Fruit fly (Drosophila melanogaster): Measurements from ENCODE around the gene CG1674.

CG1674 gene

DNA sequence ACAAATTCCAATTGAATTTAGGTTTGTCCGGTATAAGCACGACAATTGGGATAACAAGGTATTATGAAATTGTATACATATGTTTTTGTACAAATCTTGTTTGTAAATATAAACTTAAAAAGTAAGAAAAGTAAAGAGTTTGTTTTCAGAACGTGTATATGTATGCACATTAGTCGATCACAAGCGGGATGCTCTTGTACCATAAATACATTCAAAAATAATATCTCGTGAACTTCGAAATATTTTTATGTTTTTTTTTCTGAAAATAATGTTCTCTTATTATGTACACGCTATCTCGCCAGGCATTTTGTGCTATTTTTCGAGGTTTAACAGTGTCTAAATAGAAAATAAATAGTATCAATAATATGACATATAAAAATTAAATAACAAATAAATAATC is 24.2 kb downstream of the CG1674 start, which contains the start of gene RhoGAP102A:
Gene RhoGAP102A (plus strand): TSS at position 301 of the 400 bp plus-strand sequence.
- no peak for TF ChIP-seq CTCF (optimal IDR thresholded peaks at IDR 0.05)
- no peak for TF ChIP-seq CG8478 (optimal IDR thresholded peaks at IDR 0.05)

dm6 chr4:261484-262070 is 31.0 kb downstream of the CG1674 start:
- TF ChIP-seq CG8478 (optimal IDR thresholded peaks at IDR 0.05) (no peak), CTCF (optimal IDR thresholded peaks at IDR 0.05) (no peak)

DNA sequence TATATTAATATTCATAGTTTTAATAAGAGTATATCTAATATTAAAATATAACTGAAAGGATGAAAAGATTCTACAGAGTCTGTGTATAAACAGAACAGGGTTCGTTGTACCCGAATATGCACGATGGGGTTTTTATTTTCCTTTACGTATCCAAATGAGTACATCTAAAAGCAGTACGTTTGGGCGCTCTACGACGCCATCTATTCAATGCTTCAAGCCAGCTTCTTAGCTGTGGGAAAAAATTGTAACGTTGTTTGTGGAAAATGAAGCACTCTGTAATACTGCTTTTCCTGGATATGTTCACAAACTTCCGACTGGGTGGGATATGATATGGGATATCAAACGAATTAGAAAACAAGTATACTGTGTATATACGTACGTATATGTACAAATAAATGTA is 44.2 kb downstream of the CG1674 start:
- no peak for TF ChIP-seq CG8478 (optimal IDR thresholded peaks at IDR 0.05)
- peak in 1 of 2 experiments; percentile 1 for TF ChIP-seq CTCF (optimal IDR thresholded peaks at IDR 0.05)

- no peak for TF ChIP-seq CG8478 (optimal IDR thresholded peaks at IDR 0.05)
- TF ChIP-seq CTCF (optimal IDR thresholded peaks at IDR 0.05): no peak
Measured at dm6 chr4:276325-276724, 45.8 kb downstream of the CG1674 start, which contains the start of gene NfI. Gene NfI (minus strand): TSS chr4:276369.

DNA sequence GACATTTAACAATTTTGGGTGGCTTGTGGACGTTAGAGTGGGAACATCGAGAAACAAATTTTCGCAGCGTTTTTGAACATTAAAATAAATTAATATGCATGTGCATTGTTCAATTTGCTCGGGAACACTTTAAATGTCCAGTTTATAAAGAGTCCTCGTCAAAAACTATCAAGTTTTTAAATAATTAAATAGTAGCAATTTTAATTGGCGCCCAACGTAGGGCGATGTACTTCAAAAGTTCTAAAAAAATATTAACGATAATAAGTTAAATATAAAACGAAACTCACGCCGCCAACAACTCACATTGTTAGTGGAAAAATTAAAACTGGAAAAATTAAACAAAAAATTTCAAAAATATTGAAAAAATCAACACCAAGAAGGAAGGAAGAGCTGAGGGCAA is 61.9 kb downstream of the CG1674 start:
- no peak for TF ChIP-seq CTCF (optimal IDR thresholded peaks at IDR 0.05)
- TF ChIP-seq CG8478 (optimal IDR thresholded peaks at IDR 0.05): no peak

Data from S2 (cell line).